Worm (Caenorhabditis elegans): ENCODE measurements around the gene nrf-5.
A peak's percentile ranks its signal among the peaks of the same experiment; 100 is the strongest.

nrf-5 gene

DNA sequence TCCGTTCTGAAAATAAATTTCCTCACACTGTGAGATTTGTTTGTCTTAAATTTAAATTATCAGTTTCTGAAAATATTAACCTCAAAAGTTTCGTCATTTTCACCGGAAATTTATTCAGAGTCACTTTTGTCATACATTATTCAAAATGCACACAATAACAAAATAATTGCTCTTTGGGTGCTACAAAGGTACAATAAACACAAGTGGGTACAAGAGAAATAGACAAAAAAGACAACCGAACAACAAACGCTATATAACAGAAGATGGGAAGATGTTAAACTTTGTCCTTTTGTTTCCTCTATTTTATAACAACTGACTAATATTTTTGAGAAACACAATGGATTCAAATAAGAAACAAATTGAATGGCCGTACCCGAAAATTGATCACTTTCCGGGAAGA lies 41.5 kb downstream of the nrf-5 start:
- TF ChIP-seq nhr-11 (tag; optimal IDR thresholded peaks at IDR 0.05), result peak; percentile 46
- TF ChIP-seq aly-2 (tag; optimal IDR thresholded peaks at IDR 0.05), result no peak

ce11 chrV:13872895-13873294 lies 44.8 kb downstream of the nrf-5 start, which contains the start of gene cpt-5:
cpt-5 (plus strand) TSS chrV:13873195.
- no peak for TF ChIP-seq unc-62 (GFP tag; optimal IDR thresholded peaks at IDR 0.05)
- no peak for TF ChIP-seq nhr-23 (tag; optimal IDR thresholded peaks at IDR 0.05)
- TF ChIP-seq nhr-25 (tag; optimal IDR thresholded peaks at IDR 0.05), result no peak

DNA sequence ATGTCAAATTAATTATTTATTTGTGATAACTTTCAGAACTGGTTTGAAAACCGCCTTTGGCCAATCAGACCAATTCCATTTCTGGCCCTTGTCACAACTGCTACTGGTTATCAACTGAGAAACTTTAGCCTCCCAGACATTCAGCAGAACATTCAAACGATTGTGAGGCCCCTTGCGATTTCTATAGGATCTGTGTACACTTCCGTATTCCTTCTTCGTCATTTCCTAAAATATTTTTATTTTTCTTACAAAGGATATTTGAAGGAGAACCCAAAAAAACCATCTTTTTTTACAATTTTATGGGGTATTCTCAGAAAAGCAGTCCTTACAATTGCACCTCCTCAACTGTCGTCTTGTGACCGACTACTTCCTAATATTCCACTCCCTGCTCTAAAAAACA lies 45.3 kb downstream of the nrf-5 start:
- no peak for TF ChIP-seq nhr-237 (tag; optimal IDR thresholded peaks at IDR 0.05)
- TF ChIP-seq nhr-11 (tag; optimal IDR thresholded peaks at IDR 0.05), result no peak
- no peak for TF ChIP-seq sma-3 (GFP tag; optimal IDR thresholded peaks at IDR 0.05)
- no peak for TF ChIP-seq ztf-1 (GFP tag; conservative IDR thresholded peaks at IDR 0.05)
- no peak for TF ChIP-seq skn-1 (tag; optimal IDR thresholded peaks at IDR 0.05)
- TF ChIP-seq snpc-4 (tag; optimal IDR thresholded peaks at IDR 0.05), result no peak
- no peak for TF ChIP-seq zag-1 (tag; optimal IDR thresholded peaks at IDR 0.05)
- no peak for TF ChIP-seq sem-4 (tag; optimal IDR thresholded peaks at IDR 0.05)
- TF ChIP-seq C34F6.9 (tag; optimal IDR thresholded peaks at IDR 0.05), result no peak
- TF ChIP-seq nhr-21 (tag; optimal IDR thresholded peaks at IDR 0.05), result no peak
- TF ChIP-seq ceh-82 (tag; optimal IDR thresholded peaks at IDR 0.05), result no peak
- TF ChIP-seq nhr-129 (tag; optimal IDR thresholded peaks at IDR 0.05), result no peak

ce11 chrV:13876529-13876928 lies 48.5 kb downstream of the nrf-5 start, which contains the start of gene T22G5.1:
T22G5.1 (plus strand) TSS chrV:13876829.
- TF ChIP-seq unc-62 (GFP tag; optimal IDR thresholded peaks at IDR 0.05) (no peak), gmeb-1 (tag; optimal IDR thresholded peaks at IDR 0.05) (no peak), elt-3 (tag; optimal IDR thresholded peaks at IDR 0.05) (no peak), ztf-4 (tag; optimal IDR thresholded peaks at IDR 0.05) (no peak), nhr-6 (tag; optimal IDR thresholded peaks at IDR 0.05) (no peak), mdl-1 (tag; optimal IDR thresholded peaks at IDR 0.05) (no peak), alr-1 (tag; optimal IDR thresholded peaks at IDR 0.05) (no peak), egl-27 (tag; optimal IDR thresholded peaks at IDR 0.05) (no peak)

- TF ChIP-seq nhr-23 (tag; optimal IDR thresholded peaks at IDR 0.05), result no peak
- no peak for TF ChIP-seq F13H6.1 (tag; optimal IDR thresholded peaks at IDR 0.05)
- no peak for TF ChIP-seq unc-62 (GFP tag; optimal IDR thresholded peaks at IDR 0.05)
- TF ChIP-seq crh-2 (tag; optimal IDR thresholded peaks at IDR 0.05), result peak; percentile 37
- TF ChIP-seq lin-13 (GFP tag; optimal IDR thresholded peaks at IDR 0.05), result no peak
- TF ChIP-seq elt-1 (tag; optimal IDR thresholded peaks at IDR 0.05), result no peak
- no peak for TF ChIP-seq ztf-1 (GFP tag; conservative IDR thresholded peaks at IDR 0.05)
- no peak for TF ChIP-seq lin-11 (tag; optimal IDR thresholded peaks at IDR 0.05)
- no peak for TF ChIP-seq ceh-16 (tag; optimal IDR thresholded peaks at IDR 0.05)
- TF ChIP-seq C34F6.9 (tag; optimal IDR thresholded peaks at IDR 0.05), result no peak
- no peak for TF ChIP-seq nhr-11 (tag; optimal IDR thresholded peaks at IDR 0.05)
- no peak for TF ChIP-seq skn-1 (tag; optimal IDR thresholded peaks at IDR 0.05)
- TF ChIP-seq fos-1 (tag; optimal IDR thresholded peaks at IDR 0.05), result peak; percentile 63
- peak; percentile 71 for TF ChIP-seq sma-9 (GFP tag; optimal IDR thresholded peaks at IDR 0.05)
- TF ChIP-seq sma-9 (tag; optimal IDR thresholded peaks at IDR 0.05), result no peak
- no peak for TF ChIP-seq lin-39 (tag; optimal IDR thresholded peaks at IDR 0.05)
- no peak for TF ChIP-seq dmd-4 (tag; optimal IDR thresholded peaks at IDR 0.05)
- TF ChIP-seq nhr-237 (tag; optimal IDR thresholded peaks at IDR 0.05), result no peak
- TF ChIP-seq ama-1 (optimal IDR thresholded peaks at IDR 0.05), result no peak
- no peak for TF ChIP-seq lsy-2 (tag; optimal IDR thresholded peaks at IDR 0.05)
- TF ChIP-seq ztf-11 (tag; optimal IDR thresholded peaks at IDR 0.05), result no peak
- TF ChIP-seq alr-1 (tag; optimal IDR thresholded peaks at IDR 0.05), result no peak
- TF ChIP-seq unc-55 (GFP tag; optimal IDR thresholded peaks at IDR 0.05), result no peak
- peak; percentile 25 for TF ChIP-seq sma-3 (GFP tag; optimal IDR thresholded peaks at IDR 0.05)
- peak; percentile 30 for TF ChIP-seq nhr-25 (tag; optimal IDR thresholded peaks at IDR 0.05)
- TF ChIP-seq ceh-82 (tag; optimal IDR thresholded peaks at IDR 0.05), result no peak
- TF ChIP-seq mdl-1 (tag; optimal IDR thresholded peaks at IDR 0.05), result no peak
- TF ChIP-seq sem-4 (tag; optimal IDR thresholded peaks at IDR 0.05), result no peak
- TF ChIP-seq gmeb-1 (tag; optimal IDR thresholded peaks at IDR 0.05), result peak; percentile 7
- no peak for TF ChIP-seq nhr-21 (tag; optimal IDR thresholded peaks at IDR 0.05)
- no peak for TF ChIP-seq aly-2 (tag; optimal IDR thresholded peaks at IDR 0.05)
- no peak for TF ChIP-seq unc-39 (tag; optimal IDR thresholded peaks at IDR 0.05)
- TF ChIP-seq nhr-10 (tag; optimal IDR thresholded peaks at IDR 0.05), result no peak
Observed at ce11 chrV:13878226-13878625, 50.2 kb downstream of the nrf-5 start.
